Fruit fly (Drosophila melanogaster) whole organism, pupa: ENCODE measurements around the gene ZC3H3.

Source experiments
- CG10348 ChIP-seq: fragments of 200-800 bp; sonication (Bioruptor generic); IDR thresholded peaks from 2 replicates; pipeline ENCODE4 v1.3.6; 2022; ENCODE audit warnings: missing biosample characterization, missing genetic modification characterization
- CG12605 ChIP-seq: fragments of 200-800 bp; sonication (Bioruptor generic); IDR thresholded peaks from 2 replicates; pipeline ENCODE4 v1.3.6; 2022; ENCODE audit warnings: missing biosample characterization, missing genetic modification characterization
- CG13204 ChIP-seq: fragments of 200-800 bp; sonication (Bioruptor generic); optimal IDR thresholded peaks from 2 replicates; lab custom pipeline; 2018; ENCODE audit warnings: missing biosample characterization, mild to moderate bottlenecking, missing genetic modification characterization, moderate library complexity
- CG14655 ChIP-seq: fragments of 200-800 bp; sonication (Bioruptor generic); optimal IDR thresholded peaks from 3 replicates; lab custom pipeline; 2017; ENCODE audit warnings: mild to moderate bottlenecking, missing biosample characterization, missing genetic modification reagents, missing genetic modification characterization
- CG15710 ChIP-seq: fragments of 200-800 bp; sonication (Bioruptor generic); optimal IDR thresholded peaks from 2 replicates; lab custom pipeline; 2018; ENCODE audit warnings: missing biosample characterization, mild to moderate bottlenecking, missing genetic modification characterization, moderate library complexity
- CG17806 ChIP-seq: fragments of 200-800 bp; sonication (Bioruptor generic); optimal IDR thresholded peaks from 2 replicates; lab custom pipeline; 2018; ENCODE audit warnings: missing biosample characterization, mild to moderate bottlenecking, missing genetic modification characterization, moderate library complexity
- CG32121 ChIP-seq: fragments of 200-800 bp; sonication (Bioruptor generic); IDR thresholded peaks from 2 replicates; pipeline ENCODE4 v1.3.6; 2022; ENCODE audit warnings: missing biosample characterization, missing genetic modification characterization
- CG34367 ChIP-seq: fragments of 200-800 bp; sonication (Bioruptor generic); optimal IDR thresholded peaks from 2 replicates; lab custom pipeline; 2018; ENCODE audit warnings: missing biosample characterization, mild to moderate bottlenecking, missing genetic modification characterization
- CG4496 ChIP-seq: fragments of 200-800 bp; sonication (Bioruptor generic); IDR thresholded peaks from 3 replicates; pipeline ENCODE4 v1.3.6; 2022; ENCODE audit warnings: missing biosample characterization, missing genetic modification characterization
- CG8159 ChIP-seq: fragments of 200-800 bp; sonication (Bioruptor generic); optimal IDR thresholded peaks from 3 replicates; lab custom pipeline; 2018; ENCODE audit warnings: missing biosample characterization, mild to moderate bottlenecking, missing genetic modification characterization, moderate library complexity
- CG8301 ChIP-seq: fragments of 200-800 bp; sonication (Bioruptor generic); optimal IDR thresholded peaks from 2 replicates; lab custom pipeline; 2018; ENCODE audit warnings: missing biosample characterization, mild to moderate bottlenecking, missing genetic modification characterization
- CG9948 ChIP-seq: fragments of 200-800 bp; sonication (Bioruptor generic); optimal IDR thresholded peaks from 2 replicates; lab custom pipeline; 2018; ENCODE audit warnings: missing biosample characterization, mild to moderate bottlenecking, missing genetic modification characterization, moderate library complexity
- D1 ChIP-seq: fragments of 200-800 bp; sonication (Bioruptor generic); optimal IDR thresholded peaks from 2 replicates; lab custom pipeline; 2018; ENCODE audit warnings: missing biosample characterization, mild to moderate bottlenecking, missing genetic modification characterization, moderate library complexity
- EcR ChIP-seq: fragments of 200-800 bp; sonication (Bioruptor generic); optimal IDR thresholded peaks from 3 replicates; lab custom pipeline; 2019; ENCODE audit warnings: missing biosample characterization, missing genetic modification characterization, mild to moderate bottlenecking, moderate library complexity, missing genetic modification reagents
- Ets98B ChIP-seq: fragments of 200-800 bp; sonication (Bioruptor generic); IDR thresholded peaks from 2 replicates; pipeline ENCODE4 v1.3.6; 2022; ENCODE audit warnings: missing biosample characterization, missing genetic modification characterization
- Pif1A ChIP-seq: fragments of 200-800 bp; sonication (Bioruptor generic); optimal IDR thresholded peaks from 3 replicates; lab custom pipeline; 2016; ENCODE audit warnings: missing biosample characterization, missing genetic modification characterization
- Pif1B ChIP-seq: fragments of 200-800 bp; sonication (Bioruptor generic); optimal IDR thresholded peaks from 3 replicates; lab custom pipeline; 2016; ENCODE audit warnings: missing biosample characterization, missing genetic modification characterization
- Snoo ChIP-seq: fragments of 200-800 bp; sonication (Bioruptor generic); optimal IDR thresholded peaks from 3 replicates; lab custom pipeline; 2017; ENCODE audit warnings: missing biosample characterization, mild to moderate bottlenecking, missing genetic modification characterization, inconsistent platforms
- fd96Ca ChIP-seq: fragments of 200-800 bp; sonication (Bioruptor generic); IDR thresholded peaks from 3 replicates; pipeline ENCODE4 v1.3.6; 2022; ENCODE audit warnings: missing biosample characterization, missing genetic modification characterization
- gl ChIP-seq: fragments of 200-800 bp; sonication (Bioruptor generic); optimal IDR thresholded peaks from 2 replicates; lab custom pipeline; 2018; ENCODE audit warnings: missing biosample characterization, mild to moderate bottlenecking, missing genetic modification characterization
- rn ChIP-seq: fragments of 200-800 bp; sonication (Bioruptor generic); IDR thresholded peaks from 2 replicates; pipeline ENCODE4 v1.3.6; 2022; ENCODE audit warnings: missing biosample characterization, missing genetic modification characterization

ZC3H3 gene

DNA sequence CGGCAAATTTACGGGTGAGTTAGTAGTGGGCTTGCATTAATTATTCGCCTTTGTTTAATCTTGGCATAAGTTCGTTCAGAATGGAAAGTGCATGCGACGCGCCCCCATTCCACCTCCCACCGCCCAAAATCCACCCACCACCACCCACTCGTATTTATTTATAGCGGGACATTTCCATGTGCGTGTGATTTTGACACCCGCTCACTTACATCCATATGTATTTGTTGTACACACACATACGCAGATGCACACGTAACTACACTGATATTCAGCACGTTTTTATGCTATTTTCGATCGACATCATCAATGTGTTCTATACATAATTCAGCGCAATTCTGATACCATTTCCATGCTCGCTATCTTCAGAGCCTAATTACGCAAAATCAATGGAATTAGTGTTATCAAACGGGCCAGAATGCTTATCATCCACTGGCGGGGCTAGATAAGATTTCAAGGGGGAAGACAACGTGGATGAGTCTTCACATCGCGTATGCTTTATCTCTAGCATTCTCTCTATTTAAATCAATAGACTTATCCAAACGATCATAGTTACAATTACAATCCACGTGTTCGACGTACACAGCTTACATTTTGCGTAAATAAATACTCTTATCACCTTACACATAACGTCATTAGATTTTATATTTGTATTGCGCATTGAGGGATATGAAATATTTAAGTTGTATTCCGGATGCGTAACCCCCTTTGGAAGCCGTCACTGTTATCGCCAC, 16.3 kb upstream of the ZC3H3 start:
- TF ChIP-seq D1 (tag; lab: Kevin White, UChicago) (peak; percentile 8), Ets98B (GFP tag; lab: Robert Waterston, UW) (no peak), CG13204 (GFP tag; lab: Kevin White, UChicago) (no peak), EcR (no peak)

- TF ChIP-seq Pif1A (GFP tag; lab: Kevin White, UChicago) (no peak), CG13204 (GFP tag; lab: Kevin White, UChicago) (no peak), fd96Ca (no peak), gl (peak; percentile 8), CG34367 (tag; lab: Kevin White, UChicago) (no peak), Snoo (tag; lab: Kevin White, UChicago) (peak; percentile 5), CG32121 (GFP tag; lab: Robert Waterston, UW) (0 out of 2 replicates have a peak, but pooled peaks have one; percentile 24), Ets98B (GFP tag; lab: Robert Waterston, UW) (peak; percentile 45; the same call in 1 of the 2 replicates), D1 (tag; lab: Kevin White, UChicago) (no peak), CG15710 (tag; lab: Kevin White, UChicago) (peak; percentile 14), CG4496 (GFP tag; lab: Robert Waterston, UW) (peak; percentile 38; the same call in 2 of the 3 replicates), CG8159 (peak; percentile 80)
These were observed 15.5 kb upstream of the ZC3H3 start, which contains the start of the genes GstO1 and foi for dm6 chr3L:8524816-8525625. GstO1 (minus strand) TSS chr3L:8524866. foi (plus strand) TSS chr3L:8525244.

DNA sequence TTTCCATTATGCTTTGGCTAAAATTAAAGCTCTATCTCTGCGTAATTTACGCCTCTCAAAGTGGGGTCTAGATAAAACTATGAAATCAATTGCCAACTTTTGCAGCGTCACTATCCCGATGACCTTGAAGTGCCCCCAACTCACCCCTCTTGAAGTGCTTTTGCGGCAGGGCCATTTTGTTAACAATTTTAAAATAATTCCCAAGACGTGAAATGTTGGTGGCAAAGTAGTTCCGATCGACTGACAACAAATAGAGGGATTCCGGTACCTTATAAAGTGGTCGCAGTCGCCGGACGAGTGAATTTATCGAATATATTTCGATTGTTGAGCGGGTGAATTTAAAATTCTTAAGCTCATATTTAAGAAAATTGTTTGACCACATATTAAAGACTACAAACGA, 13.7 kb upstream of the ZC3H3 start, which contains the start of gene GstO2:
Gene GstO2, minus strand, starts transcription at position 245 of the 400 bp plus-strand sequence.
- TF ChIP-seq CG8159 (no peak), CG17806 (no peak), CG14655 (GFP tag; lab: Kevin White, UChicago) (no peak), rn (GFP tag; lab: Robert Waterston, UW) (no peak)
- TF ChIP-seq, all 21 proteins: peak for 0

- TF ChIP-seq CG32121 (GFP tag; lab: Robert Waterston, UW): no peak
- no peak for TF ChIP-seq CG17806
- TF ChIP-seq Ets98B (GFP tag; lab: Robert Waterston, UW): no peak
- no peak for TF ChIP-seq D1 (tag; lab: Kevin White, UChicago)
- no peak for TF ChIP-seq Pif1A (GFP tag; lab: Kevin White, UChicago)
- TF ChIP-seq EcR: no peak
- TF ChIP-seq fd96Ca: no peak
- no peak for TF ChIP-seq CG13204 (GFP tag; lab: Kevin White, UChicago)
- no peak for TF ChIP-seq rn (GFP tag; lab: Robert Waterston, UW)
- TF ChIP-seq CG8159: no peak
- no peak for TF ChIP-seq Pif1B (GFP tag; lab: Kevin White, UChicago)
These were observed 10.7 kb upstream of the ZC3H3 start, which contains the start of gene se for dm6 chr3L:8520252-8520651. se (plus strand) TSS chr3L:8520552.

DNA sequence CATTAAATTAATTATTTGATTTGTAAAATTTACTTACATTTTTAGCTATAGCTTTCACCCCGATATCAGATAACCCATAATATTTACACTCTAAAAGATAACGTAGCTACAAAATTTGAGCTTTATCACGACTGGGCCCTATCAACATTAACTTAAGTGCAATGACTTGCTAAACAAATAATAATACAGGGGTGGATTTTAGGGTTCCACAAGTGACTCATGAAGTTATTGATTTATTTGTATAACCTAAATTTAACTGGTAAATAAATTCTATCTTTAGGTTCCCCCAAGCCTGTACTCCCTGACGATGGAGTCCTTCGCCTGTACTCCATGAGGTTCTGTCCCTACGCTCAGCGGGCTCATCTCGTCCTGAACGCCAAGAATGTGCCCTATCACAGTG, 9.7 kb upstream of the ZC3H3 start:
- TF ChIP-seq rn (GFP tag; lab: Robert Waterston, UW) (no peak), CG9948 (tag; lab: Kevin White, UChicago) (no peak), CG12605 (GFP tag; lab: Robert Waterston, UW) (no peak), Pif1B (GFP tag; lab: Kevin White, UChicago) (no peak), gl (no peak), EcR (peak; percentile 22)

DNA sequence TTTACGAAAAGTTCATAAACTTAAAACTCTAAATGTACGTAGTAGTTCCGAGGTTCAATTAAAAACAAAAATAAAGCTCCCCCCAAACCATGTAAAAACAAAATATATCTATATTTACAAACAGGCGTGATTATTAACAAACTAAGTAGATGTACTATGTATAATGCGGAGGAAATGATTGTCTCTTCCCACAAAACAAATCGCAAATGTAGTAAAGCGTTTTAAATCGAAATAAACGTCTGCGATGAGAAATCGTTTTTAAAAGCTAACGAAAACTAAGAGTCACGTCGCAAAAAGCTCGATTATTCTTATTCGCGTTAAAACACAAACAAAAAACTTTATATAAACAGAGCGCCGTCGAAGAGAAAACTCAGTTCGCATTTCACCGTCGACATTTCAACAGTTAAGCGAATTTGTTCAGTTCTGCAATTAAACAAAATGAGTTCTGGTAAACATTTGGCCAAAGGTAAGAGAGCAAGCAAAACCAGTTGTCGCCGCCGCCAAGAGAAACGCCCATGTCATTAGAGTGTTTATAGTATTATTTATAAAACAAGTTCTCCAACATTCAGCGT, 9.0 kb upstream of the ZC3H3 start, which contains the start of gene GstO3:
Gene GstO3, plus strand, starts transcription at position 370 of the 572 bp plus-strand sequence.
- TF ChIP-seq CG17806 (no peak), CG14655 (GFP tag; lab: Kevin White, UChicago) (no peak), CG12605 (GFP tag; lab: Robert Waterston, UW) (peak; percentile 80), EcR (no peak), Snoo (tag; lab: Kevin White, UChicago) (peak; percentile 49), Ets98B (GFP tag; lab: Robert Waterston, UW) (peak; percentile 65), CG32121 (GFP tag; lab: Robert Waterston, UW) (peak; percentile 34; the same call in 1 of the 2 replicates), CG8301 (peak; percentile 28), rn (GFP tag; lab: Robert Waterston, UW) (no peak), Pif1B (GFP tag; lab: Kevin White, UChicago) (peak; percentile 49), CG34367 (tag; lab: Kevin White, UChicago) (peak; percentile 1), Pif1A (GFP tag; lab: Kevin White, UChicago) (no peak), fd96Ca (no peak), gl (peak; percentile 71), D1 (tag; lab: Kevin White, UChicago) (no peak), CG13204 (GFP tag; lab: Kevin White, UChicago) (no peak), CG8159 (no peak), CG15710 (tag; lab: Kevin White, UChicago) (peak; percentile 12), CG10348 (no peak), CG4496 (GFP tag; lab: Robert Waterston, UW) (no peak), CG9948 (tag; lab: Kevin White, UChicago) (no peak)
